In genomic region chrX:11596876-11597275, ce11 we compare ENCODE assay signal across 2 worm cellular contexts.
TF ChIP-seq lines count a peak whose summit lies in the region.

No protein-coding gene starts in this region.

TF ChIP-seq in whole organism, L1 larva, 84 proteins besides CTCF, POLR2A, EP300 and RAD21:
- TF ChIP-seq mab-9 (GFP tag; IDR thresholded peaks at IDR 0.05; lab: Robert Waterston, UW) (no peak), ztf-4 (tag; optimal IDR thresholded peaks at IDR 0.05; lab: Kevin White, UChicago) (no peak), dsc-1 (tag; optimal IDR thresholded peaks at IDR 0.05; lab: Kevin White, UChicago) (peak; percentile 97), fkh-4 (tag; optimal IDR thresholded peaks at IDR 0.05; lab: Kevin White, UChicago; ENCODE audit: borderline replicate concordance) (peak; percentile 89)

TF ChIP-seq in whole organism, L4 larva, 104 proteins besides CTCF, POLR2A, EP300 and RAD21:
- no peak for TF ChIP-seq set-16 (GFP tag; IDR thresholded peaks at IDR 0.05; lab: Robert Waterston, UW)
- TF ChIP-seq aha-1 (tag; lab: Kevin White, UChicago), result peak; percentile 5

Comparison
In these comparisons a context has a peak if more than half of its experiments do, and no peak if none do; other contexts are left out.
1. Of the 29 proteins assayed by ChIP-seq in both whole organism, L4 larva and whole organism, L1 larva: peak only in whole organism, L4 larva: aha-1; only in whole organism, L1 larva: none; in both: none; in neither: 28.